ENCODE assay signal across 1 worm cellular context in the genomic region with DNA sequence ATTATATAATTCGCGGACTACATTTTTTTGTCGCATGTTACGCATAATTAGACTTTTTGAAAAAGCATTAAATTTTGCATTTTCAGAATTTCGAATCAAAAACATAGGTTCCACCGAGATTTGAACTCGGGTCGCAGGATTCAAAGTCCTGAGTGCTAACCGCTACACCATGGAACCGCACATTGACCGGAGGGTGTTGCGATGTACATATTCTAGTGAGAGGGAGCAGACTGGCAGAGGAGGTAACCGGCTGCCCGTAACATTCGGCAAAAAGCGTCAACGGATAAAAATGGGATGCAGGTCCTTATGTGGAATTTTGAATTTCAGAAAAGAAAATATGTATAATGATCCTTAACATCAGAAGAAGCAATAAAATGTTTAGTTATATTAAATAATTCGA.
TF ChIP-seq lines count a peak whose summit lies in the region.

No protein-coding gene starts in this region.

TF ChIP-seq in whole organism, L4 larva, 104 proteins besides CTCF, POLR2A, EP300 and RAD21 (continued from another document):
- TF ChIP-seq spr-1 (tag; optimal IDR thresholded peaks at IDR 0.05; lab: Kevin White, UChicago) (peak; percentile 48), dmd-8 (GFP tag; IDR thresholded peaks at IDR 0.05; lab: Robert Waterston, UW) (peak; percentile 93)
